Fruit fly (Drosophila melanogaster) whole organism, embryonic: Measurements from ENCODE around the gene CG11000.

Experiments
- BEAF-32 ChIP-seq: fragments of 200-800 bp; sonication (Bioruptor generic); optimal IDR thresholded peaks from 3 replicates; lab custom pipeline; 2017; ENCODE audit warnings: missing biosample characterization, missing genetic modification characterization, mild to moderate bottlenecking, moderate library complexity, missing genetic modification reagents
- CG10209 ChIP-seq: fragments of 200-800 bp; sonication (Bioruptor generic); optimal IDR thresholded peaks from 3 replicates; lab custom pipeline; 2017; ENCODE audit warnings: missing biosample characterization, mild to moderate bottlenecking, missing genetic modification characterization, missing genetic modification reagents
- CG13287 ChIP-seq: fragments of 200-800 bp; sonication (Bioruptor generic); IDR thresholded peaks from 2 replicates; pipeline ENCODE4 v1.3.6; 2022; ENCODE audit warnings: missing biosample characterization, missing genetic modification characterization; ENCODE audit not compliant: partially characterized antibody
- CG13624 ChIP-seq: fragments of 200-800 bp; sonication (Bioruptor generic); optimal IDR thresholded peaks from 2 replicates; lab custom pipeline; 2016; ENCODE audit warnings: missing biosample characterization, missing genetic modification characterization
- CG13775 ChIP-seq: fragments of 200-800 bp; sonication (Bioruptor generic); optimal IDR thresholded peaks from 3 replicates; lab custom pipeline; 2017; ENCODE audit warnings: missing biosample characterization, mild to moderate bottlenecking, missing genetic modification characterization
- CG14667 ChIP-seq: fragments of 200-800 bp; sonication (Bioruptor generic); IDR thresholded peaks from 2 replicates; pipeline ENCODE4 v1.3.6; 2022; ENCODE audit warnings: missing biosample characterization, missing genetic modification characterization
- CG15479 ChIP-seq: fragments of 200-800 bp; sonication (Bioruptor generic); optimal IDR thresholded peaks from 3 replicates; lab custom pipeline; 2019; ENCODE audit warnings: missing biosample characterization, mild to moderate bottlenecking, missing genetic modification characterization, moderate library complexity
- CG18262 ChIP-seq: fragments of 200-800 bp; optimal IDR thresholded peaks from 3 replicates; lab custom pipeline; 2019; ENCODE audit warnings: missing biosample characterization, mild to moderate bottlenecking, missing genetic modification characterization, moderate library complexity
- CG31388 ChIP-seq: fragments of 200-800 bp; sonication (Bioruptor generic); optimal IDR thresholded peaks from 2 replicates; lab custom pipeline; 2016; ENCODE audit warnings: missing biosample characterization, missing genetic modification characterization
- CG3407 ChIP-seq: fragments of 200-800 bp; sonication (Bioruptor generic); optimal IDR thresholded peaks from 2 replicates; lab custom pipeline; 2018; ENCODE audit warnings: missing biosample characterization, mild to moderate bottlenecking, missing genetic modification characterization
- CG3995 ChIP-seq: fragments of 200-800 bp; sonication (Bioruptor generic); optimal IDR thresholded peaks from 3 replicates; lab custom pipeline; 2016; ENCODE audit warnings: missing biosample characterization, missing genetic modification characterization
- CG4360 ChIP-seq: fragments of 200-800 bp; sonication (Bioruptor generic); IDR thresholded peaks from 2 replicates; pipeline ENCODE4 v1.3.6; 2022; ENCODE audit warnings: missing biosample characterization, missing genetic modification characterization
- CG4424 ChIP-seq: fragments of 200-800 bp; sonication (Bioruptor generic); optimal IDR thresholded peaks from 3 replicates; lab custom pipeline; 2016; ENCODE audit warnings: missing biosample characterization, missing genetic modification characterization
- CG6683 ChIP-seq: fragments of 200-800 bp; sonication (Bioruptor generic); optimal IDR thresholded peaks from 2 replicates; lab custom pipeline; 2017; ENCODE audit warnings: missing biosample characterization, mild to moderate bottlenecking, missing genetic modification characterization, missing genetic modification reagents
- CG7271 ChIP-seq: fragments of 200-800 bp; sonication (Bioruptor generic); optimal IDR thresholded peaks from 2 replicates; lab custom pipeline; 2018; ENCODE audit warnings: missing biosample characterization, mild to moderate bottlenecking, missing genetic modification characterization, moderate library complexity
- CG8765 ChIP-seq: fragments of 200-800 bp; sonication (Bioruptor generic); IDR thresholded peaks from 2 replicates; pipeline ENCODE4 v1.3.6; 2022; ENCODE audit warnings: missing biosample characterization, missing genetic modification characterization
- CG8924 ChIP-seq: fragments of 200-800 bp; optimal IDR thresholded peaks from 3 replicates; lab custom pipeline; 2019; ENCODE audit warnings: missing biosample characterization, mild to moderate bottlenecking, missing genetic modification characterization, moderate library complexity
- CG9437 ChIP-seq: fragments of 200-800 bp; sonication (Bioruptor generic); optimal IDR thresholded peaks from 2 replicates; lab custom pipeline; 2018; ENCODE audit warnings: missing biosample characterization, mild to moderate bottlenecking, missing genetic modification characterization
- CrebB ChIP-seq: fragments of 200-800 bp; sonication (Bioruptor generic); optimal IDR thresholded peaks from 3 replicates; lab custom pipeline; 2018; ENCODE audit warnings: missing biosample characterization, mild to moderate bottlenecking, missing genetic modification characterization
- Dll ChIP-seq: fragments of 200-800 bp; sonication (Bioruptor generic); IDR thresholded peaks from 4 replicates; pipeline ENCODE4 v1.3.6; 2022; ENCODE audit warnings: missing biosample characterization, missing genetic modification characterization; ENCODE audit not compliant: partially characterized antibody
- Drgx ChIP-seq: fragments of 200-800 bp; sonication (Bioruptor generic); IDR thresholded peaks from 2 replicates; pipeline ENCODE4 v1.3.6; 2022; ENCODE audit warnings: missing biosample characterization, missing genetic modification characterization
- Elba2 ChIP-seq: fragments of 200-800 bp; sonication (Bioruptor generic); optimal IDR thresholded peaks from 3 replicates; lab custom pipeline; 2016; ENCODE audit warnings: missing biosample characterization, missing genetic modification characterization
- Hsf ChIP-seq: fragments of 200-800 bp; sonication (Bioruptor generic); optimal IDR thresholded peaks from 3 replicates; lab custom pipeline; 2016; ENCODE audit warnings: missing biosample characterization, missing genetic modification characterization
- MBD-R2 ChIP-seq: fragments of 200-800 bp; sonication (Bioruptor generic); IDR thresholded peaks from 2 replicates; pipeline ENCODE4 v1.3.6; 2022; ENCODE audit warnings: missing biosample characterization, missing genetic modification characterization
- Mad ChIP-seq: fragments of 200-800 bp; sonication (Bioruptor generic); optimal IDR thresholded peaks from 2 replicates; lab custom pipeline; 2016; ENCODE audit warnings: missing biosample characterization, missing genetic modification characterization
- Mes4 ChIP-seq: fragments of 200-800 bp; sonication (Bioruptor generic); optimal IDR thresholded peaks from 2 replicates; lab custom pipeline; 2016; ENCODE audit warnings: missing biosample characterization, missing genetic modification characterization
- Mrtf ChIP-seq: fragments of 200-800 bp; sonication (Bioruptor generic); IDR thresholded peaks from 3 replicates; pipeline ENCODE4 v1.3.6; 2022; ENCODE audit warnings: missing biosample characterization, missing genetic modification characterization
- Oli ChIP-seq: fragments of 200-800 bp; sonication (Bioruptor generic); optimal IDR thresholded peaks from 2 replicates; lab custom pipeline; 2018; ENCODE audit warnings: missing biosample characterization, mild to moderate bottlenecking, missing genetic modification characterization, moderate library complexity
- Opbp ChIP-seq: fragments of 200-800 bp; sonication (Bioruptor generic); IDR thresholded peaks from 3 replicates; pipeline ENCODE4 v1.3.6; 2022; ENCODE audit warnings: missing biosample characterization, missing genetic modification characterization; ENCODE audit not compliant: partially characterized antibody
- Stat92E ChIP-seq, 3 experiments: fragments of >200 bp in 2 of 3; fragments of 200-800 bp in 1 of 3; sonication (Bioruptor generic) in 1 of 3; optimal IDR thresholded peaks; 2 replicates each; lab custom pipeline; 2017 to 2019; ENCODE audit warnings: missing biosample characterization in 3 of 3, missing genetic modification characterization in 3 of 3, mild to moderate bottlenecking in 1 of 3, moderate library complexity in 1 of 3
- al ChIP-seq: fragments of 200-800 bp; sonication (Bioruptor generic); IDR thresholded peaks from 2 replicates; pipeline ENCODE4 v1.3.6; 2022; ENCODE audit warnings: missing biosample characterization, missing genetic modification characterization
- br ChIP-seq: fragments of >200 bp; optimal IDR thresholded peaks from 2 replicates; lab custom pipeline; 2017
- cad ChIP-seq: fragments of >200 bp; optimal IDR thresholded peaks from 2 replicates; lab custom pipeline; 2017; ENCODE audit warnings: missing biosample characterization, missing genetic modification characterization
- chinmo ChIP-seq: fragments of 200-800 bp; sonication (Bioruptor generic); IDR thresholded peaks from 4 replicates; pipeline ENCODE4 v1.3.6; 2022; ENCODE audit warnings: missing biosample characterization, missing genetic modification characterization; ENCODE audit not compliant: partially characterized antibody
- cwo ChIP-seq: fragments of 200-800 bp; sonication (Bioruptor generic); optimal IDR thresholded peaks from 3 replicates; lab custom pipeline; 2017; ENCODE audit warnings: missing biosample characterization, missing genetic modification characterization, mild to moderate bottlenecking, moderate library complexity, missing genetic modification reagents
- dati ChIP-seq: fragments of 200-800 bp; sonication (Bioruptor generic); IDR thresholded peaks from 2 replicates; pipeline ENCODE4 v1.3.6; 2022; ENCODE audit warnings: missing biosample characterization, missing genetic modification characterization
- ems ChIP-seq: fragments of 200-800 bp; sonication (Bioruptor generic); optimal IDR thresholded peaks from 3 replicates; lab custom pipeline; 2016; ENCODE audit warnings: missing biosample characterization, missing genetic modification characterization
- ftz-f1 ChIP-seq: fragments of 200-800 bp; sonication (Bioruptor generic); optimal IDR thresholded peaks from 2 replicates; lab custom pipeline; 2016; ENCODE audit warnings: missing biosample characterization, missing genetic modification characterization
- grau ChIP-seq: fragments of 200-800 bp; optimal IDR thresholded peaks from 3 replicates; lab custom pipeline; 2019; ENCODE audit warnings: missing biosample characterization, mild to moderate bottlenecking, missing genetic modification characterization, moderate library complexity
- h ChIP-seq: fragments of >200 bp; optimal IDR thresholded peaks from 2 replicates; lab custom pipeline; 2017
- hbn ChIP-seq: fragments of 200-800 bp; sonication (Bioruptor generic); IDR thresholded peaks from 2 replicates; pipeline ENCODE4 v1.3.6; 2022; ENCODE audit warnings: missing biosample characterization, missing genetic modification characterization; ENCODE audit not compliant: partially characterized antibody
- pan ChIP-seq, 4 experiments: fragments of >200 bp in 3 of 4; fragments of 200-800 bp in 1 of 4; sonication (Bioruptor generic) in 1 of 4; optimal IDR thresholded peaks in 3 of 4; IDR thresholded peaks in 1 of 4; 2 replicates each; pipeline versions ENCODE4 v1.3.6 to Lab custom; 2017 to 2022; ENCODE audit warnings: missing biosample characterization in 2 of 4, missing genetic modification characterization in 2 of 4, mixed read lengths in 1 of 4
- pita ChIP-seq: fragments of 200-800 bp; sonication (Bioruptor generic); optimal IDR thresholded peaks from 2 replicates; lab custom pipeline; 2017; ENCODE audit warnings: missing biosample characterization, mild to moderate bottlenecking, missing genetic modification characterization
- pnt ChIP-seq: fragments of 200-800 bp; sonication (Bioruptor generic); optimal IDR thresholded peaks from 3 replicates; lab custom pipeline; 2016; ENCODE audit warnings: missing biosample characterization, missing genetic modification characterization
- row ChIP-seq: fragments of 200-800 bp; sonication (Bioruptor generic); IDR thresholded peaks from 3 replicates; pipeline ENCODE4 v1.3.6; 2022; ENCODE audit warnings: missing biosample characterization, missing genetic modification characterization
- slou ChIP-seq: fragments of 200-800 bp; sonication (Bioruptor generic); optimal IDR thresholded peaks from 3 replicates; lab custom pipeline; 2016; ENCODE audit warnings: missing biosample characterization, missing genetic modification characterization
- sqz ChIP-seq: fragments of 200-800 bp; sonication (Bioruptor generic); optimal IDR thresholded peaks from 3 replicates; lab custom pipeline; 2018; ENCODE audit warnings: missing biosample characterization, mild to moderate bottlenecking, missing genetic modification characterization
- tio ChIP-seq: fragments of 200-800 bp; sonication (Bioruptor generic); optimal IDR thresholded peaks from 2 replicates; lab custom pipeline; 2017; ENCODE audit warnings: missing biosample characterization, missing genetic modification characterization, inconsistent platforms

The CG11000 gene

dm6 chr3R:5789025-5789953 lies 12.8 kb upstream of the CG11000 start, which contains the start of the genes Hat1 and Rpn5 (continued):
- TF ChIP-seq pnt (GFP tag; lab: Kevin White, UChicago) (peak; percentile 88), grau (tag; lab: Kevin White, UChicago) (peak; percentile 67), ftz-f1 (GFP tag; lab: Kevin White, UChicago) (peak; percentile 4), Elba2 (GFP tag; lab: Kevin White, UChicago) (peak; percentile 64), CG3995 (GFP tag; lab: Kevin White, UChicago) (peak; percentile 93), CG18262 (tag; lab: Kevin White, UChicago) (peak; percentile 75), Oli (peak; percentile 75), Mrtf (no peak), CG13287 (GFP tag; lab: Robert Waterston, UW) (peak; percentile 83), Mes4 (GFP tag; lab: Kevin White, UChicago) (peak; percentile 83), CG13624 (GFP tag; lab: Kevin White, UChicago) (peak; percentile 95), CG8924 (peak; percentile 60), Opbp (GFP tag; lab: Robert Waterston, UW) (peak; percentile 98), CG31388 (peak; percentile 56), CG7271 (tag; lab: Kevin White, UChicago) (no peak), pan (optimal IDR thresholded peaks at IDR 0.05; lab: Kevin White, UChicago) (no peak), pan (GFP tag; optimal IDR thresholded peaks at IDR 0.05 in 1 of 2, IDR thresholded peaks at IDR 0.05 in 1 of 2) (peak in 1 of 2 experiments; percentile 31), Stat92E (GFP tag; optimal IDR thresholded peaks at IDR 0.05; lab: Kevin White, UChicago) (peak in 1 of 3 experiments; percentile 25), Dll (GFP tag; lab: Robert Waterston, UW) (peak; percentile 87), cad (no peak), br (lab: Kevin White, UChicago) (no peak), hbn (GFP tag; lab: Robert Waterston, UW) (peak; percentile 71), BEAF-32 (GFP tag; lab: Kevin White, UChicago) (peak; percentile 90), CG14667 (GFP tag; lab: Robert Waterston, UW) (peak; percentile 33; the same call in 1 of the 2 replicates), CG15479 (GFP tag; lab: Kevin White, UChicago) (peak; percentile 41), tio (GFP tag; lab: Kevin White, UChicago) (peak; percentile 91), cwo (GFP tag; lab: Kevin White, UChicago) (peak; percentile 62), ems (peak; percentile 90), CG4424 (GFP tag; lab: Kevin White, UChicago) (peak; percentile 91), h (lab: Kevin White, UChicago) (no peak), CG9437 (GFP tag; lab: Kevin White, UChicago) (peak; percentile 87), CG10209 (GFP tag; lab: Kevin White, UChicago) (peak; percentile 77), CG6683 (GFP tag; lab: Kevin White, UChicago) (peak; percentile 27), Drgx (GFP tag; lab: Robert Waterston, UW) (no peak), CG4360 (GFP tag; lab: Robert Waterston, UW) (no peak), Hsf (GFP tag; lab: Kevin White, UChicago) (peak; percentile 93), al (GFP tag; lab: Robert Waterston, UW) (peak; percentile 60; the same call in 1 of the 2 replicates), MBD-R2 (GFP tag; lab: Robert Waterston, UW) (peak; percentile 85), chinmo (GFP tag; lab: Robert Waterston, UW) (no peak), slou (GFP tag; lab: Kevin White, UChicago) (peak; percentile 69), Mad (GFP tag; lab: Kevin White, UChicago) (peak; percentile 88), CrebB (tag; lab: Kevin White, UChicago) (peak; percentile 1), CG13775 (peak; percentile 93), row (GFP tag; lab: Robert Waterston, UW) (peak; percentile 92), dati (GFP tag; lab: Robert Waterston, UW) (no peak), CG3407 (GFP tag; lab: Kevin White, UChicago) (peak; percentile 59), sqz (no peak), pita (GFP tag; lab: Kevin White, UChicago) (no peak), CG8765 (GFP tag; lab: Robert Waterston, UW) (0 out of 2 replicates have a peak, but pooled peaks have one; percentile 33)
